Fruit fly (Drosophila melanogaster) whole organism, pupa: ENCODE data around the gene CG6171.

Source experiments
- CG9948 ChIP-seq: fragments of 200-800 bp; sonication (Bioruptor generic); optimal IDR thresholded peaks from 2 replicates; lab custom pipeline; 2018; ENCODE audit warnings: missing biosample characterization, mild to moderate bottlenecking, missing genetic modification characterization, moderate library complexity
- EcR ChIP-seq: fragments of 200-800 bp; sonication (Bioruptor generic); optimal IDR thresholded peaks from 3 replicates; lab custom pipeline; 2019; ENCODE audit warnings: missing biosample characterization, missing genetic modification characterization, mild to moderate bottlenecking, moderate library complexity, missing genetic modification reagents

DNA sequence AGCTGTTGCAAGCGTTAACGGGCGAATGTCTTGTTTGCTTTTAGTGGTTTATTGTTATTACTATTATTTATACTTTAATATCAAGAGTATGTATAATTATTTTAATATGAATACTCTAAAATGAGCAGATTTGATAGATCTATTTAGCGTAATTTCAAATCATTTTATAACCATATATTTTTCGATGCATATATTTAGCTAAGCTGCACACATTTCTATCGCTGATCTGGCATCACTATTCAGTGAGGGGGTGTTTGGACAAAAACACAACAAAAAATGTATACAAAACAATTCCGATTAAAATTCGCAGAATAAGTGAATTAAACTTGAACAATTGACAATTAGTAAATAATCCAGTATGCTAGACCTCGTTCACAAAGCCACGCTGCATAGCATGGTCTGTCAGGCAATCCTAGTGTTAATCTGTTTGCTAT is 12.6 kb downstream of the CG6171 start, which contains the start of the genes Trs33 and Tmtc4:
- TF ChIP-seq CG9948 (tag; lab: Kevin White, UChicago) (peak; percentile 6), EcR (peak; percentile 9)
